Worm (Caenorhabditis elegans) whole organism, L4 larva: ENCODE measurements around the gene B0244.10.

Experiments
- F10B5.3 ChIP-seq: sonication (generic microtip); optimal IDR thresholded peaks from 2 replicates; lab custom pipeline; 2016; ENCODE audit warnings: mild to moderate bottlenecking, missing genetic modification characterization, missing compliant biosample characterization
- F26F4.8 ChIP-seq: fragments of 200-800 bp; sonication (Bioruptor generic); conservative IDR thresholded peaks from 2 replicates; pipeline ENCODE4 v1.3.6; 2022; ENCODE audit warnings: missing genetic modification characterization, missing compliant biosample characterization
- F37D6.2 ChIP-seq: sonication (generic microtip); optimal IDR thresholded peaks from 2 replicates; lab custom pipeline; 2016; ENCODE audit warnings: mild to moderate bottlenecking, missing genetic modification characterization, missing compliant biosample characterization
- F44E2.7 ChIP-seq: fragments of 200-800 bp; sonication (Bioruptor generic); IDR thresholded peaks from 2 replicates; pipeline ENCODE4 v2.1.2; 2022; ENCODE audit warnings: missing genetic modification characterization, missing compliant biosample characterization
- F49E8.2 ChIP-seq: sonication (generic microtip); optimal IDR thresholded peaks from 2 replicates; lab custom pipeline; 2016; ENCODE audit warnings: missing compliant biosample characterization, mild to moderate bottlenecking, missing genetic modification characterization, borderline replicate concordance
- T20F7.1 ChIP-seq: fragments of 200-800 bp; sonication (Bioruptor generic); optimal IDR thresholded peaks from 2 replicates; lab custom pipeline; 2018; ENCODE audit warnings: mild to moderate bottlenecking, missing genetic modification characterization, missing compliant biosample characterization
- Y48G9A.11 ChIP-seq: fragments of 200-800 bp; sonication (Bioruptor generic); IDR thresholded peaks from 2 replicates; pipeline ENCODE4 v1.3.6; 2022; ENCODE audit warnings: missing genetic modification reagents, missing genetic modification characterization, missing compliant biosample characterization
- aha-1 ChIP-seq: fragments of 150-350 bp; peaks from one replicate; lab custom pipeline; 2014; ENCODE audit warnings: missing biosample characterization, missing genetic modification characterization
- aly-2 ChIP-seq: sonication (generic microtip); optimal IDR thresholded peaks from 2 replicates; lab custom pipeline; 2018; ENCODE audit warnings: missing biosample characterization, missing genetic modification characterization
- ama-1 ChIP-seq: fragments of 150-350 bp; optimal IDR thresholded peaks from 2 replicates; lab custom pipeline; 2014; ENCODE audit warnings: inconsistent platforms, mixed read lengths
- ceh-20 ChIP-seq: fragments of 200-800 bp; sonication (Bioruptor generic); IDR thresholded peaks from 2 replicates; pipeline ENCODE4 v1.3.6; 2022; ENCODE audit warnings: missing genetic modification reagents, missing genetic modification characterization, missing compliant biosample characterization
- ceh-28 ChIP-seq: fragments of 150-350 bp; optimal IDR thresholded peaks from 2 replicates; lab custom pipeline; 2014; ENCODE audit warnings: missing biosample characterization, missing genetic modification reagents, missing genetic modification characterization
- ceh-82 ChIP-seq: sonication (generic microtip); optimal IDR thresholded peaks from 2 replicates; lab custom pipeline; 2017; ENCODE audit warnings: missing biosample characterization, missing genetic modification characterization
- ctbp-1 ChIP-seq: fragments of 200-800 bp; sonication (Bioruptor generic); IDR thresholded peaks from 2 replicates; pipeline ENCODE4 v1.3.6; 2022; ENCODE audit warnings: missing genetic modification reagents, missing genetic modification characterization, missing compliant biosample characterization
- daf-16 ChIP-seq, 3 experiments: sonication (generic microtip); optimal IDR thresholded peaks; 2 replicates each; lab custom pipeline; 2016 to 2017; ENCODE audit warnings: missing genetic modification characterization in 3 of 3, missing genetic modification reagents in 3 of 3, mild to moderate bottlenecking in 2 of 3, missing compliant biosample characterization in 2 of 3, missing biosample characterization in 1 of 3, moderate library complexity in 1 of 3
- dmd-6 ChIP-seq: fragments of 200-800 bp; sonication (Bioruptor generic); IDR thresholded peaks from 2 replicates; pipeline ENCODE4 v1.3.6; 2022; ENCODE audit warnings: missing genetic modification reagents, missing genetic modification characterization, missing compliant biosample characterization
- dmd-8 ChIP-seq: fragments of 200-800 bp; sonication (Bioruptor generic); IDR thresholded peaks from 2 replicates; pipeline ENCODE4 v1.3.6; 2022; ENCODE audit warnings: missing genetic modification characterization, missing compliant biosample characterization
- dmd-9 ChIP-seq: fragments of 200-800 bp; sonication (Bioruptor generic); IDR thresholded peaks from 2 replicates; pipeline ENCODE4 v1.3.6; 2022; ENCODE audit warnings: missing genetic modification reagents, missing genetic modification characterization, missing compliant biosample characterization
- egl-27 ChIP-seq: sonication (generic microtip); optimal IDR thresholded peaks from 3 replicates; lab custom pipeline; 2017; ENCODE audit warnings: missing biosample characterization, missing genetic modification reagents, missing genetic modification characterization
- fkh-10 ChIP-seq: fragments of 150-350 bp; optimal IDR thresholded peaks from 2 replicates; lab custom pipeline; 2014; ENCODE audit warnings: missing biosample characterization, missing genetic modification reagents, missing genetic modification characterization
- fos-1 ChIP-seq: fragments of 150-350 bp; optimal IDR thresholded peaks from 2 replicates; lab custom pipeline; 2014; ENCODE audit warnings: missing biosample characterization, missing genetic modification characterization
- gei-8 ChIP-seq: fragments of 200-800 bp; sonication (Bioruptor generic); optimal IDR thresholded peaks from 2 replicates; lab custom pipeline; 2018; ENCODE audit warnings: mild to moderate bottlenecking, missing genetic modification characterization, missing compliant biosample characterization
- hif-1 ChIP-seq, 2 experiments: sonication (generic microtip); optimal IDR thresholded peaks; 2 replicates each; lab custom pipeline; 2016 to 2017; ENCODE audit warnings: missing compliant biosample characterization in 2 of 2, missing genetic modification characterization in 2 of 2, missing genetic modification reagents in 2 of 2, missing genotype in 2 of 2, mild to moderate bottlenecking in 1 of 2
- hlh-11 ChIP-seq: fragments of 200-800 bp; sonication (Bioruptor generic); optimal IDR thresholded peaks from 2 replicates; lab custom pipeline; 2018; ENCODE audit warnings: mild to moderate bottlenecking, missing genetic modification characterization, missing compliant biosample characterization
- jun-1 ChIP-seq: fragments of 150-350 bp; optimal IDR thresholded peaks from 2 replicates; lab custom pipeline; 2014; ENCODE audit warnings: missing biosample characterization, missing genetic modification reagents, missing genetic modification characterization
- lim-7 ChIP-seq: fragments of 200-800 bp; sonication (Bioruptor generic); IDR thresholded peaks from 2 replicates; pipeline ENCODE4 v1.3.6; 2022; ENCODE audit warnings: missing genetic modification characterization, missing compliant biosample characterization
- lin-13 ChIP-seq: fragments of 150-350 bp; optimal IDR thresholded peaks from 2 replicates; lab custom pipeline; 2014; ENCODE audit warnings: missing biosample characterization, missing genetic modification reagents, missing genetic modification characterization
- lin-15B ChIP-seq: fragments of 150-350 bp; sonication (generic microtip); optimal IDR thresholded peaks from 3 replicates; lab custom pipeline; 2014; ENCODE audit warnings: missing biosample characterization, missing genetic modification characterization
- lin-38 ChIP-seq: fragments of 200-800 bp; sonication (Bioruptor generic); IDR thresholded peaks from 2 replicates; pipeline ENCODE4 v1.3.6; 2022; ENCODE audit warnings: missing genetic modification reagents, missing genetic modification characterization, missing compliant biosample characterization
- lir-3 ChIP-seq: sonication (generic microtip); optimal IDR thresholded peaks from 2 replicates; lab custom pipeline; 2016; ENCODE audit warnings: mild to moderate bottlenecking, missing genetic modification characterization, missing compliant biosample characterization
- lsy-2 ChIP-seq, 2 experiments: fragments of 150-350 bp in 1 of 2; sonication (generic microtip) in 1 of 2; optimal IDR thresholded peaks; 2 replicates each; lab custom pipeline; 2014 to 2017; ENCODE audit warnings: missing biosample characterization in 2 of 2, missing genetic modification characterization in 2 of 2
- madf-5 ChIP-seq, 2 experiments: fragments of 200-800 bp; sonication (Bioruptor generic); IDR thresholded peaks; 2 replicates each; pipeline ENCODE4 v1.3.6; 2022; ENCODE audit warnings: missing compliant biosample characterization in 2 of 2, missing genetic modification characterization in 2 of 2
- mdl-1 ChIP-seq, 2 experiments: fragments of 150-350 bp in 1 of 2; sonication (generic microtip) in 1 of 2; optimal IDR thresholded peaks; 2 replicates each; lab custom pipeline; 2014 to 2017; ENCODE audit warnings: missing biosample characterization in 2 of 2, missing genetic modification characterization in 2 of 2
- mdt-29 ChIP-seq: fragments of 200-800 bp; sonication (Bioruptor generic); IDR thresholded peaks from 2 replicates; pipeline ENCODE4 v1.3.6; 2022; ENCODE audit warnings: missing genetic modification reagents, missing genetic modification characterization, missing compliant biosample characterization
- mep-1 ChIP-seq: fragments of 150-350 bp; sonication (generic microtip); optimal IDR thresholded peaks from 3 replicates; lab custom pipeline; 2014; ENCODE audit warnings: missing biosample characterization, missing genetic modification characterization
- nhr-11 ChIP-seq: fragments of 150-350 bp; optimal IDR thresholded peaks from 2 replicates; lab custom pipeline; 2014; ENCODE audit warnings: missing biosample characterization, missing genetic modification characterization
- nhr-111 ChIP-seq: fragments of 200-800 bp; sonication (Bioruptor generic); optimal IDR thresholded peaks from 2 replicates; lab custom pipeline; 2018; ENCODE audit warnings: mild to moderate bottlenecking, missing genetic modification characterization, missing compliant biosample characterization
- nhr-237 ChIP-seq: sonication (generic microtip); optimal IDR thresholded peaks from 2 replicates; lab custom pipeline; 2017; ENCODE audit warnings: missing biosample characterization, missing genetic modification characterization
- nhr-76 ChIP-seq: fragments of 150-350 bp; optimal IDR thresholded peaks from 2 replicates; lab custom pipeline; 2014; ENCODE audit warnings: missing biosample characterization, missing genetic modification characterization
- nhr-77 ChIP-seq: fragments of 150-350 bp; optimal IDR thresholded peaks from 2 replicates; lab custom pipeline; 2014; ENCODE audit warnings: missing biosample characterization, missing genetic modification characterization
- saeg-2 ChIP-seq: fragments of 200-800 bp; sonication (Bioruptor generic); IDR thresholded peaks from 2 replicates; pipeline ENCODE4 v1.3.6; 2022; ENCODE audit warnings: missing genetic modification reagents, missing genetic modification characterization, missing compliant biosample characterization
- snpc-1.2 ChIP-seq: fragments of 200-800 bp; sonication (Bioruptor generic); IDR thresholded peaks from 2 replicates; pipeline ENCODE4 v1.3.6; 2022; ENCODE audit warnings: missing genetic modification reagents, missing genetic modification characterization, missing compliant biosample characterization
- snpc-4 ChIP-seq: fragments of 150-350 bp; optimal IDR thresholded peaks from 2 replicates; lab custom pipeline; 2014; ENCODE audit warnings: missing biosample characterization, missing genetic modification characterization
- spr-1 ChIP-seq: sonication (generic microtip); optimal IDR thresholded peaks from 2 replicates; lab custom pipeline; 2016; ENCODE audit warnings: mild to moderate bottlenecking, missing genetic modification characterization, missing compliant biosample characterization
- spr-3 ChIP-seq: fragments of 200-800 bp; sonication (Bioruptor generic); optimal IDR thresholded peaks from 2 replicates; lab custom pipeline; 2018; ENCODE audit warnings: mild to moderate bottlenecking, missing genetic modification characterization, missing compliant biosample characterization
- unc-130 ChIP-seq: sonication (generic microtip); optimal IDR thresholded peaks from 2 replicates; lab custom pipeline; 2016; ENCODE audit warnings: missing genetic modification reagents, missing genetic modification characterization, missing compliant biosample characterization
- unc-62 ChIP-seq, 3 experiments: fragments of 150-350 bp in 1 of 3; sonication (generic microtip); optimal IDR thresholded peaks in 2 of 3; peaks in 1 of 3; 1 replicate in 1 of 3; 2 replicates in 2 of 3; lab custom pipeline; 2014 to 2017; ENCODE audit warnings: missing biosample characterization in 3 of 3, missing genetic modification characterization in 3 of 3, missing genetic modification reagents in 3 of 3, missing genotype in 1 of 3
- zag-1 ChIP-seq: fragments of 150-350 bp; optimal IDR thresholded peaks from 2 replicates; lab custom pipeline; 2014; ENCODE audit warnings: missing biosample characterization, missing genetic modification characterization
- zfp-2 ChIP-seq: sonication (generic microtip); optimal IDR thresholded peaks from 2 replicates; lab custom pipeline; 2016; ENCODE audit warnings: mild to moderate bottlenecking, missing genetic modification characterization, missing compliant biosample characterization
- ztf-11 ChIP-seq: fragments of 150-350 bp; optimal IDR thresholded peaks from 2 replicates; lab custom pipeline; 2014; ENCODE audit warnings: missing biosample characterization, missing genetic modification characterization

B0244.10 gene

ce11 chrIII:5734905-5735304 lies at the start of gene B0244.10 (continued):
- no peak for TF ChIP-seq ctbp-1 (GFP tag; lab: Robert Waterston, UW)
- TF ChIP-seq aha-1, result no peak
- no peak for TF ChIP-seq F26F4.8 (GFP tag; lab: Robert Waterston, UW)
- no peak for TF ChIP-seq dmd-9
- no peak for TF ChIP-seq madf-5 (GFP tag; IDR thresholded peaks at IDR 0.05; lab: Robert Waterston, UW)
- no peak for TF ChIP-seq nhr-237 (tag; lab: Kevin White, UChicago)
- TF ChIP-seq Y48G9A.11, result no peak
- no peak for TF ChIP-seq ceh-20 (GFP tag; lab: Robert Waterston, UW)
- TF ChIP-seq dmd-6, result peak; percentile 84

ce11 chrIII:5688246-5688645 lies 46.7 kb upstream of the B0244.10 start:
- TF ChIP-seq mdt-29 (GFP tag; lab: Robert Waterston, UW), result no peak
- TF ChIP-seq ceh-28 (tag; lab: Kevin White, UChicago), result no peak
- TF ChIP-seq hif-1 (tag; optimal IDR thresholded peaks at IDR 0.05; lab: Kevin White, UChicago), result no peak
- TF ChIP-seq lin-38 (GFP tag; lab: Robert Waterston, UW), result no peak; the same call in 1 of the 2 replicates
- TF ChIP-seq zag-1, result no peak
- TF ChIP-seq ceh-82 (tag; lab: Kevin White, UChicago), result no peak
- TF ChIP-seq jun-1, result no peak
- TF ChIP-seq F44E2.7 (GFP tag; lab: Robert Waterston, UW), result no peak
- TF ChIP-seq unc-130 (GFP tag; lab: Kevin White, UChicago), result no peak
- no peak for TF ChIP-seq gei-8 (GFP tag; lab: Kevin White, UChicago)
- peak in 1 of 2 experiments; percentile 51 for TF ChIP-seq mdl-1 (tag; optimal IDR thresholded peaks at IDR 0.05; lab: Kevin White, UChicago)
- no peak for TF ChIP-seq nhr-111 (GFP tag; lab: Kevin White, UChicago)
- peak in 1 of 2 experiments; percentile 64 for TF ChIP-seq lsy-2 (tag; optimal IDR thresholded peaks at IDR 0.05; lab: Kevin White, UChicago)
- TF ChIP-seq madf-5 (GFP tag; IDR thresholded peaks at IDR 0.05; lab: Robert Waterston, UW), result no peak
- no peak for TF ChIP-seq F37D6.2 (tag; lab: Kevin White, UChicago)
- no peak for TF ChIP-seq snpc-4 (tag; lab: Kevin White, UChicago)
- peak; percentile 35; the same call in 1 of the 2 replicates for TF ChIP-seq dmd-6
- TF ChIP-seq aly-2 (tag; lab: Kevin White, UChicago), result no peak
- peak; percentile 91 for TF ChIP-seq fkh-10 (GFP tag; lab: Kevin White, UChicago)
- TF ChIP-seq lin-15B (tag; lab: Kevin White, UChicago), result no peak
- no peak for TF ChIP-seq lir-3 (tag; lab: Kevin White, UChicago)
- TF ChIP-seq F10B5.3 (tag; lab: Kevin White, UChicago), result no peak
- no peak for TF ChIP-seq fos-1 (tag; lab: Kevin White, UChicago)
- TF ChIP-seq spr-3 (GFP tag; lab: Kevin White, UChicago), result no peak
- TF ChIP-seq F49E8.2, result no peak
- no peak for TF ChIP-seq lin-13 (GFP tag; lab: Kevin White, UChicago)
- no peak for TF ChIP-seq dmd-8
- no peak for TF ChIP-seq nhr-77
- no peak for TF ChIP-seq ztf-11 (tag; lab: Kevin White, UChicago)
- TF ChIP-seq hlh-11 (tag; lab: Kevin White, UChicago), result peak; percentile 52
- TF ChIP-seq zfp-2 (tag; lab: Kevin White, UChicago), result no peak
- TF ChIP-seq daf-16 (GFP tag; optimal IDR thresholded peaks at IDR 0.05; lab: Kevin White, UChicago), result no peak
- TF ChIP-seq daf-16 (tag; optimal IDR thresholded peaks at IDR 0.05; lab: Kevin White, UChicago), result peak; percentile 58
- no peak for TF ChIP-seq ama-1 (lab: Kevin White, UChicago)
- TF ChIP-seq Y48G9A.11, result no peak
- no peak for TF ChIP-seq T20F7.1 (GFP tag; lab: Kevin White, UChicago)
- no peak for TF ChIP-seq lim-7 (GFP tag; lab: Robert Waterston, UW)
- TF ChIP-seq unc-62 (GFP tag; optimal IDR thresholded peaks at IDR 0.05 in 1 of 2; lab: Kevin White, UChicago), result no peak
- TF ChIP-seq unc-62 (tag; optimal IDR thresholded peaks at IDR 0.05; lab: Kevin White, UChicago), result no peak
- TF ChIP-seq snpc-1.2, result no peak
- TF ChIP-seq nhr-11 (tag; lab: Kevin White, UChicago), result no peak
- TF ChIP-seq nhr-76 (tag; lab: Kevin White, UChicago), result no peak
- peak; percentile 66 for TF ChIP-seq mep-1
- no peak for TF ChIP-seq egl-27 (tag; lab: Kevin White, UChicago)
- no peak for TF ChIP-seq F26F4.8 (GFP tag; lab: Robert Waterston, UW)
- no peak for TF ChIP-seq spr-1 (tag; lab: Kevin White, UChicago)
- TF ChIP-seq saeg-2 (GFP tag; lab: Robert Waterston, UW), result no peak
